Worm (Caenorhabditis elegans) whole organism, midembryonic: ENCODE measurements around the gene C16C8.16.

Experiments used
- flt-1 ChIP-seq: fragments of 200-800 bp; sonication (Bioruptor generic); IDR thresholded peaks from 2 replicates; pipeline ENCODE4 v1.3.6; 2022; ENCODE audit warnings: missing genetic modification characterization, missing compliant biosample characterization
- ztf-29 ChIP-seq: fragments of 200-800 bp; sonication (Bioruptor generic); IDR thresholded peaks from 2 replicates; pipeline ENCODE4 v1.3.6; 2022; ENCODE audit warnings: missing genetic modification reagents, missing genetic modification characterization, missing compliant biosample characterization

ce11 chrII:3472817-3473216 is 27.3 kb downstream of the C16C8.16 start, which contains the start of gene Y49F6B.6:
- TF ChIP-seq ztf-29 (no peak), flt-1 (no peak)
